Fruit fly (Drosophila melanogaster) whole organism, embryonic: ENCODE results near the gene CG7903.

Source experiments
- CG10654 ChIP-seq: fragments of 200-800 bp; sonication (Bioruptor generic); optimal IDR thresholded peaks from 2 replicates; lab custom pipeline; 2016; ENCODE audit warnings: missing biosample characterization, missing genetic modification characterization
- CG11696 ChIP-seq: fragments of 200-800 bp; sonication (Bioruptor generic); IDR thresholded peaks from 2 replicates; pipeline ENCODE4 v1.3.6; 2022; ENCODE audit warnings: missing biosample characterization, missing genetic modification characterization
- CG12744 ChIP-seq: fragments of 200-800 bp; sonication (Bioruptor generic); optimal IDR thresholded peaks from 2 replicates; lab custom pipeline; 2016; ENCODE audit warnings: missing biosample characterization, missing genetic modification characterization
- CG15696 ChIP-seq: fragments of 200-800 bp; sonication (Bioruptor generic); optimal IDR thresholded peaks from 2 replicates; lab custom pipeline; 2019; ENCODE audit warnings: missing biosample characterization, mild to moderate bottlenecking, missing genetic modification characterization, moderate library complexity
- CG30020 ChIP-seq: fragments of 200-800 bp; optimal IDR thresholded peaks from 2 replicates; lab custom pipeline; 2019; ENCODE audit warnings: missing biosample characterization, mild to moderate bottlenecking, missing genetic modification characterization, moderate library complexity
- CG34422 ChIP-seq: fragments of 200-800 bp; sonication (Bioruptor generic); IDR thresholded peaks from 3 replicates; pipeline ENCODE4 v1.3.6; 2022; ENCODE audit warnings: missing biosample characterization, missing genetic modification characterization
- CG3838 ChIP-seq: fragments of 200-800 bp; sonication (Bioruptor generic); optimal IDR thresholded peaks from 3 replicates; lab custom pipeline; 2016; ENCODE audit warnings: missing biosample characterization, missing genetic modification characterization
- CG6175 ChIP-seq: fragments of 200-800 bp; sonication (Bioruptor generic); IDR thresholded peaks from 3 replicates; pipeline ENCODE4 v1.3.6; 2022; ENCODE audit warnings: missing biosample characterization, missing genetic modification characterization
- CG6683 ChIP-seq: fragments of 200-800 bp; sonication (Bioruptor generic); optimal IDR thresholded peaks from 2 replicates; lab custom pipeline; 2017; ENCODE audit warnings: missing biosample characterization, mild to moderate bottlenecking, missing genetic modification characterization, missing genetic modification reagents
- CG6689 ChIP-seq: fragments of 200-800 bp; sonication (Bioruptor generic); IDR thresholded peaks from 2 replicates; pipeline ENCODE4 v1.3.6; 2022; ENCODE audit warnings: missing biosample characterization, missing genetic modification characterization
- CG6813 ChIP-seq: fragments of 200-800 bp; sonication (Bioruptor generic); optimal IDR thresholded peaks from 2 replicates; lab custom pipeline; 2017; ENCODE audit warnings: missing biosample characterization, missing genetic modification characterization, mild to moderate bottlenecking, moderate library complexity, missing genetic modification reagents
- CG7839 ChIP-seq: fragments of 200-800 bp; sonication (Bioruptor generic); optimal IDR thresholded peaks from 3 replicates; lab custom pipeline; 2018; ENCODE audit warnings: missing biosample characterization, mild to moderate bottlenecking, missing genetic modification characterization, moderate library complexity
- CG8765 ChIP-seq: fragments of 200-800 bp; sonication (Bioruptor generic); IDR thresholded peaks from 2 replicates; pipeline ENCODE4 v1.3.6; 2022; ENCODE audit warnings: missing biosample characterization, missing genetic modification characterization
- Camta ChIP-seq: fragments of 200-800 bp; sonication (Bioruptor generic); optimal IDR thresholded peaks from 2 replicates; lab custom pipeline; 2016; ENCODE audit warnings: missing biosample characterization, missing genetic modification characterization
- CrebB ChIP-seq: fragments of 200-800 bp; sonication (Bioruptor generic); optimal IDR thresholded peaks from 3 replicates; lab custom pipeline; 2018; ENCODE audit warnings: missing biosample characterization, mild to moderate bottlenecking, missing genetic modification characterization
- D ChIP-seq, 2 experiments: fragments of 200-800 bp in 1 of 2; fragments of >200 bp in 1 of 2; sonication (Bioruptor generic) in 1 of 2; optimal IDR thresholded peaks; 2 replicates in 1 of 2; 3 replicates in 1 of 2; lab custom pipeline; 2017; ENCODE audit warnings: mild to moderate bottlenecking in 1 of 2, missing biosample characterization in 1 of 2, missing genetic modification characterization in 1 of 2, missing genetic modification reagents in 1 of 2
- Dip2 ChIP-seq: fragments of 200-800 bp; sonication (Bioruptor generic); IDR thresholded peaks from 2 replicates; pipeline ENCODE4 v1.3.6; 2022; ENCODE audit warnings: missing biosample characterization, missing genetic modification characterization
- Dp ChIP-seq: fragments of 200-800 bp; sonication (Bioruptor generic); optimal IDR thresholded peaks from 2 replicates; lab custom pipeline; 2018; ENCODE audit warnings: missing biosample characterization, mild to moderate bottlenecking, missing genetic modification characterization, moderate library complexity
- GATAe ChIP-seq: fragments of 200-800 bp; sonication (Bioruptor generic); conservative IDR thresholded peaks from 2 replicates; pipeline ENCODE4 v1.3.6; 2022; ENCODE audit warnings: missing biosample characterization, missing genetic modification characterization
- Gug ChIP-seq: fragments of 200-800 bp; sonication (Bioruptor generic); IDR thresholded peaks from 4 replicates; pipeline ENCODE4 v1.3.6; 2022; ENCODE audit warnings: missing biosample characterization, missing genetic modification characterization
- Hsf ChIP-seq: fragments of 200-800 bp; sonication (Bioruptor generic); optimal IDR thresholded peaks from 3 replicates; lab custom pipeline; 2016; ENCODE audit warnings: missing biosample characterization, missing genetic modification characterization
- Lim3 ChIP-seq: fragments of 200-800 bp; sonication (Bioruptor generic); IDR thresholded peaks from 2 replicates; pipeline ENCODE4 v1.3.6; 2022; ENCODE audit warnings: missing biosample characterization, missing genetic modification characterization
- Lpt ChIP-seq: fragments of >200 bp; optimal IDR thresholded peaks from 2 replicates; lab custom pipeline; 2018; ENCODE audit warnings: missing biosample characterization, missing genetic modification characterization
- Mad ChIP-seq: fragments of 200-800 bp; sonication (Bioruptor generic); optimal IDR thresholded peaks from 2 replicates; lab custom pipeline; 2016; ENCODE audit warnings: missing biosample characterization, missing genetic modification characterization
- Max ChIP-seq: fragments of 200-800 bp; sonication (Bioruptor generic); optimal IDR thresholded peaks from 2 replicates; lab custom pipeline; 2016; ENCODE audit warnings: missing biosample characterization, mild to moderate bottlenecking, missing genetic modification characterization
- Nf-YA ChIP-seq: fragments of 200-800 bp; sonication (Bioruptor generic); IDR thresholded peaks from 2 replicates; pipeline ENCODE4 v1.3.6; 2022; ENCODE audit warnings: missing biosample characterization, missing genetic modification characterization
- Nf-YC ChIP-seq: fragments of 200-800 bp; optimal IDR thresholded peaks from 3 replicates; lab custom pipeline; 2019; ENCODE audit warnings: missing biosample characterization, mild to moderate bottlenecking, missing genetic modification characterization, moderate library complexity
- Rfx ChIP-seq: fragments of 200-800 bp; sonication (Bioruptor generic); IDR thresholded peaks from 2 replicates; pipeline ENCODE4 v1.3.6; 2022; ENCODE audit warnings: missing biosample characterization, missing genetic modification characterization
- Six4 ChIP-seq: fragments of 200-800 bp; sonication (Bioruptor generic); optimal IDR thresholded peaks from 2 replicates; lab custom pipeline; 2016; ENCODE audit warnings: missing biosample characterization, missing genetic modification characterization
- Sox100B ChIP-seq: fragments of 200-800 bp; sonication (Bioruptor generic); optimal IDR thresholded peaks from 3 replicates; lab custom pipeline; 2018; ENCODE audit warnings: missing biosample characterization, mild to moderate bottlenecking, missing genetic modification characterization
- Xbp1 ChIP-seq: fragments of 200-800 bp; sonication (Bioruptor generic); optimal IDR thresholded peaks from 3 replicates; lab custom pipeline; 2016; ENCODE audit warnings: missing biosample characterization, mild to moderate bottlenecking, missing genetic modification characterization
- Xrp1 ChIP-seq: fragments of 200-800 bp; sonication (Bioruptor generic); IDR thresholded peaks from 2 replicates; pipeline ENCODE4 v1.3.6; 2022; ENCODE audit warnings: missing biosample characterization, missing genetic modification characterization
- bigmax ChIP-seq: fragments of 200-800 bp; sonication (Bioruptor generic); optimal IDR thresholded peaks from 2 replicates; lab custom pipeline; 2018; ENCODE audit warnings: missing biosample characterization, mild to moderate bottlenecking, missing genetic modification characterization
- chinmo ChIP-seq: fragments of 200-800 bp; sonication (Bioruptor generic); IDR thresholded peaks from 4 replicates; pipeline ENCODE4 v1.3.6; 2022; ENCODE audit warnings: missing biosample characterization, missing genetic modification characterization; ENCODE audit not compliant: partially characterized antibody
- corto ChIP-seq: fragments of 200-800 bp; sonication (Bioruptor generic); optimal IDR thresholded peaks from 2 replicates; lab custom pipeline; 2016; ENCODE audit warnings: missing biosample characterization, mild to moderate bottlenecking, missing genetic modification characterization, moderate library complexity
- da ChIP-seq: fragments of 200-800 bp; sonication (Bioruptor generic); optimal IDR thresholded peaks from 2 replicates; lab custom pipeline; 2016; ENCODE audit warnings: missing biosample characterization, missing genetic modification characterization
- dmrt99B ChIP-seq: fragments of 200-800 bp; sonication (Bioruptor generic); optimal IDR thresholded peaks from 2 replicates; lab custom pipeline; 2018; ENCODE audit warnings: missing biosample characterization, mild to moderate bottlenecking, missing genetic modification characterization, moderate library complexity
- ewg ChIP-seq: fragments of 200-800 bp; sonication (Bioruptor generic); optimal IDR thresholded peaks from 3 replicates; lab custom pipeline; 2017; ENCODE audit warnings: mild to moderate bottlenecking, missing biosample characterization, missing genetic modification reagents, missing genetic modification characterization
- exex ChIP-seq: fragments of 200-800 bp; sonication (Bioruptor generic); optimal IDR thresholded peaks from 4 replicates; lab custom pipeline; 2018; ENCODE audit warnings: missing biosample characterization, mild to moderate bottlenecking, missing genetic modification characterization, moderate library complexity
- ftz-f1 ChIP-seq: fragments of 200-800 bp; sonication (Bioruptor generic); optimal IDR thresholded peaks from 2 replicates; lab custom pipeline; 2016; ENCODE audit warnings: missing biosample characterization, missing genetic modification characterization
- gce ChIP-seq: fragments of 200-800 bp; sonication (Bioruptor generic); IDR thresholded peaks from 3 replicates; pipeline ENCODE4 v1.3.6; 2022; ENCODE audit warnings: missing biosample characterization, missing genetic modification characterization
- org-1 ChIP-seq: fragments of 200-800 bp; sonication (Bioruptor generic); optimal IDR thresholded peaks from 2 replicates; lab custom pipeline; 2017; ENCODE audit warnings: missing biosample characterization, missing genetic modification characterization
- pan ChIP-seq, 4 experiments: fragments of >200 bp in 3 of 4; fragments of 200-800 bp in 1 of 4; sonication (Bioruptor generic) in 1 of 4; optimal IDR thresholded peaks in 3 of 4; IDR thresholded peaks in 1 of 4; 2 replicates each; pipeline versions ENCODE4 v1.3.6 to Lab custom; 2017 to 2022; ENCODE audit warnings: missing biosample characterization in 2 of 4, missing genetic modification characterization in 2 of 4, mixed read lengths in 1 of 4
- pfk ChIP-seq: fragments of 200-800 bp; sonication (Bioruptor generic); optimal IDR thresholded peaks from 2 replicates; lab custom pipeline; 2018; ENCODE audit warnings: missing biosample characterization, mild to moderate bottlenecking, missing genetic modification characterization, moderate library complexity
- schlank ChIP-seq: fragments of 200-800 bp; sonication (Bioruptor generic); optimal IDR thresholded peaks from 2 replicates; lab custom pipeline; 2018; ENCODE audit warnings: missing biosample characterization, mild to moderate bottlenecking, missing genetic modification characterization
- sd ChIP-seq: fragments of 200-800 bp; sonication (Bioruptor generic); optimal IDR thresholded peaks from 3 replicates; lab custom pipeline; 2018; ENCODE audit warnings: missing biosample characterization, mild to moderate bottlenecking, missing genetic modification characterization, moderate library complexity
- slou ChIP-seq: fragments of 200-800 bp; sonication (Bioruptor generic); optimal IDR thresholded peaks from 3 replicates; lab custom pipeline; 2016; ENCODE audit warnings: missing biosample characterization, missing genetic modification characterization
- so ChIP-seq: fragments of 200-800 bp; sonication (Bioruptor generic); IDR thresholded peaks from 3 replicates; pipeline ENCODE4 v1.3.6; 2022; ENCODE audit warnings: missing biosample characterization, missing genetic modification characterization
- wdn ChIP-seq: fragments of 200-800 bp; sonication (Bioruptor generic); IDR thresholded peaks from 2 replicates; pipeline ENCODE4 v1.3.6; 2022; ENCODE audit warnings: missing biosample characterization, missing genetic modification characterization

CG7903 gene

DNA sequence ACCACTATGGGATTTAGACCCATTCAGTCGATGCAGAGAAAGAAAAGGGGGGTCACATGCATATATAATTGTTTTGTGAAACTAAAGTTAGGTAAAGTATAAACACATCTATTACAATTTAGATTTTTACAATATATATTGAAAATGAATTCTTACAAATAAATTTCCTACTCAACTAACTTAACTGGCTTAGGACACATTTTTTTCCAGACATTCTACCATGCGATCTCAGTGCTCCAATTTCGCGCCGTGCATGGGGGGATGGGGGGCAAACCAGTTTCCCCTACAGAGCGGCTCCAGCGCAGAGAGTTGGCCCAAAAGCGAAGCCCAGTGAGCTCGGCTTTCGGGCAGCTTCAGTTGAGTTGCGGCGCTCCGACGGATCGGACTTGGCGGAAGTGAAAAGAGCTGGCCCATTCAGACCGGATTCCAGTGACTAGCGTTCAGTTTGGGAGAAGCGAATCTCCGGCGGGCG is 11.9 kb downstream of the CG7903 start, which contains the start of gene CG7896 (continued):
- TF ChIP-seq Hsf (peak; percentile 33), bigmax (GFP tag; lab: Kevin White, UChicago) (no peak), CG6683 (no peak), pfk (GFP tag; lab: Kevin White, UChicago) (no peak), CG3838 (GFP tag; lab: Kevin White, UChicago) (no peak), Nf-YA (0 out of 2 replicates have a peak, but pooled peaks have one; percentile 52), CG6689 (peak; percentile 76), Gug (GFP tag; lab: Robert Waterston, UW) (peak; percentile 71), Sox100B (GFP tag; lab: Kevin White, UChicago) (peak; percentile 75), da (GFP tag; lab: Kevin White, UChicago) (no peak), D (optimal IDR thresholded peaks at IDR 0.05; lab: Kevin White, UChicago) (no peak), D (GFP tag; optimal IDR thresholded peaks at IDR 0.05; lab: Kevin White, UChicago) (peak; percentile 43), Six4 (GFP tag; lab: Kevin White, UChicago) (peak; percentile 25), corto (GFP tag; lab: Kevin White, UChicago) (peak; percentile 91), Dp (GFP tag; lab: Kevin White, UChicago) (no peak), CG6175 (GFP tag; lab: Robert Waterston, UW) (peak; percentile 69; the same call in 1 of the 3 replicates), CG11696 (GFP tag; lab: Robert Waterston, UW) (no peak), ftz-f1 (GFP tag; lab: Kevin White, UChicago) (no peak), Rfx (peak; percentile 88), pan (optimal IDR thresholded peaks at IDR 0.05; lab: Kevin White, UChicago) (no peak), pan (GFP tag; optimal IDR thresholded peaks at IDR 0.05 in 1 of 2, IDR thresholded peaks at IDR 0.05 in 1 of 2) (peak in 1 of 2 experiments; percentile 80), Xbp1 (peak; percentile 64), gce (GFP tag; lab: Robert Waterston, UW) (peak; percentile 69; the same call in 1 of the 3 replicates), CG6813 (GFP tag; lab: Kevin White, UChicago) (peak; percentile 48), Lpt (GFP tag; lab: Kevin White, UChicago) (no peak), CG8765 (peak; percentile 40; the same call in 1 of the 2 replicates), CrebB (tag; lab: Kevin White, UChicago) (no peak), wdn (GFP tag; lab: Robert Waterston, UW) (peak; percentile 52), schlank (tag; lab: Kevin White, UChicago) (no peak), GATAe (peak; percentile 37), CG12744 (GFP tag; lab: Kevin White, UChicago) (no peak), Xrp1 (GFP tag; lab: Robert Waterston, UW) (peak; percentile 90), slou (peak; percentile 62), chinmo (GFP tag; lab: Robert Waterston, UW) (peak; percentile 86; the same call in 3 of the 4 replicates), exex (tag; lab: Kevin White, UChicago) (peak; percentile 13), dmrt99B (peak; percentile 75), CG34422 (GFP tag; lab: Robert Waterston, UW) (peak; percentile 71; the same call in 2 of the 3 replicates), Camta (no peak), Lim3 (0 out of 2 replicates have a peak, but pooled peaks have one; percentile 38), org-1 (GFP tag; lab: Kevin White, UChicago) (peak; percentile 63), ewg (GFP tag; lab: Kevin White, UChicago) (peak; percentile 39), Nf-YC (peak; percentile 70), Mad (no peak), sd (peak; percentile 19), CG15696 (tag; lab: Kevin White, UChicago) (peak; percentile 22), Dip2 (GFP tag; lab: Robert Waterston, UW) (no peak), Max (GFP tag; lab: Kevin White, UChicago) (peak; percentile 37), CG30020 (tag; lab: Kevin White, UChicago) (no peak), CG7839 (tag; lab: Kevin White, UChicago) (peak; percentile 71), CG10654 (GFP tag; lab: Kevin White, UChicago) (no peak), so (GFP tag; lab: Robert Waterston, UW) (peak; percentile 77; the same call in 2 of the 3 replicates)
